Fruit fly (Drosophila melanogaster): ENCODE measurements around the gene CG9386.

CG9386 gene

dm6 chr3R:9581089-9581520 lies 25.9 kb upstream of the CG9386 start, which contains the start of gene CG8301 (continued):
- TF ChIP-seq CG9437 (GFP tag; optimal IDR thresholded peaks at IDR 0.05) (peak; percentile 20), Blimp-1 (GFP tag; optimal IDR thresholded peaks at IDR 0.05) (peak; percentile 7), CG32532 (GFP tag; IDR thresholded peaks at IDR 0.05) (peak; percentile 60; the same call in 1 of the 2 replicates), Hmr (GFP tag; optimal IDR thresholded peaks at IDR 0.05) (peak; percentile 49), CG6683 (GFP tag; optimal IDR thresholded peaks at IDR 0.05) (no peak), CG16779 (GFP tag; IDR thresholded peaks at IDR 0.05) (peak; percentile 69; the same call in 1 of the 2 replicates), pzg (GFP tag; optimal IDR thresholded peaks at IDR 0.05) (peak; percentile 10), Hr3 (GFP tag; optimal IDR thresholded peaks at IDR 0.05) (no peak), CG32767 (GFP tag; IDR thresholded peaks at IDR 0.05) (0 out of 2 replicates have a peak, but pooled peaks have one; percentile 23), CG12769 (tag; optimal IDR thresholded peaks at IDR 0.05) (peak; percentile 43), CG2712 (tag; optimal IDR thresholded peaks at IDR 0.05) (peak; percentile 43), sens (GFP tag) (peak; percentile 72), gcm (GFP tag; optimal IDR thresholded peaks at IDR 0.05) (peak; percentile 8), caup (GFP tag; optimal IDR thresholded peaks at IDR 0.05; ENCODE audit: severe bottlenecking) (peak; percentile 6), Nf-YC (tag; optimal IDR thresholded peaks at IDR 0.05) (peak; percentile 24), zf30C (GFP tag; optimal IDR thresholded peaks at IDR 0.05) (peak; percentile 70), CG2120 (GFP tag; optimal IDR thresholded peaks at IDR 0.05) (peak; percentile 60), CG5180 (GFP tag; optimal IDR thresholded peaks at IDR 0.05) (peak; percentile 20), scrt (GFP tag; optimal IDR thresholded peaks at IDR 0.05) (peak; percentile 28), Hmx (GFP tag; optimal IDR thresholded peaks at IDR 0.05) (no peak), CG3163 (GFP tag; optimal IDR thresholded peaks at IDR 0.05) (no peak), Sox102F (GFP tag; optimal IDR thresholded peaks at IDR 0.05) (peak; percentile 50), MBD-R2 (GFP tag; IDR thresholded peaks at IDR 0.05) (0 out of 2 replicates have a peak, but pooled peaks have one; percentile 31), cwo (GFP tag; optimal IDR thresholded peaks at IDR 0.05) (peak; percentile 17), CoRest (tag; optimal IDR thresholded peaks at IDR 0.05) (peak; percentile 15), CG13424 (tag; optimal IDR thresholded peaks at IDR 0.05) (peak; percentile 53), CG4360 (GFP tag; IDR thresholded peaks at IDR 0.05) (no peak), Drgx (GFP tag; IDR thresholded peaks at IDR 0.05) (peak; percentile 56), CG10565 (GFP tag; optimal IDR thresholded peaks at IDR 0.05) (no peak), MESR4 (GFP tag; optimal IDR thresholded peaks at IDR 0.05) (peak; percentile 4), fd96Cb (tag; optimal IDR thresholded peaks at IDR 0.05) (no peak), CG12744 (GFP tag; optimal IDR thresholded peaks at IDR 0.05) (peak; percentile 4), tap (tag; optimal IDR thresholded peaks at IDR 0.05) (peak; percentile 15), Fer2 (tag; optimal IDR thresholded peaks at IDR 0.05) (no peak), kah (GFP tag; optimal IDR thresholded peaks at IDR 0.05) (no peak), CG5953 (GFP tag; IDR thresholded peaks at IDR 0.05) (no peak), pan (optimal IDR thresholded peaks at IDR 0.05) (no peak), pan (GFP tag; optimal IDR thresholded peaks at IDR 0.05 in 1 of 2, IDR thresholded peaks at IDR 0.05 in 1 of 2) (peak in 1 of 2 experiments; percentile 40), CG14014 (GFP tag; IDR thresholded peaks at IDR 0.05) (peak; percentile 38; the same call in 1 of the 2 replicates), pho (GFP tag; optimal IDR thresholded peaks at IDR 0.05) (peak; percentile 10), Fer3 (tag; optimal IDR thresholded peaks at IDR 0.05) (peak; percentile 30), mam (GFP tag; optimal IDR thresholded peaks at IDR 0.05) (peak; percentile 24), CG8290 (GFP tag; optimal IDR thresholded peaks at IDR 0.05) (no peak), CG8290 (tag; optimal IDR thresholded peaks at IDR 0.05) (peak in 1 of 2 experiments; percentile 27), org-1 (GFP tag; optimal IDR thresholded peaks at IDR 0.05) (peak; percentile 7), CG4424 (GFP tag; optimal IDR thresholded peaks at IDR 0.05) (no peak), CG18262 (tag; optimal IDR thresholded peaks at IDR 0.05) (peak; percentile 16), PHDP (tag; optimal IDR thresholded peaks at IDR 0.05) (peak; percentile 52), CG4404 (GFP tag; IDR thresholded peaks at IDR 0.05) (no peak), Atf3 (GFP tag; optimal IDR thresholded peaks at IDR 0.05) (no peak), CG17385 (GFP tag; optimal IDR thresholded peaks at IDR 0.05) (peak; percentile 34)

All from whole organism, embryonic.